Fruit fly (Drosophila melanogaster) whole organism, wandering third instar larva: ENCODE measurements around the gene CG32022.

Source experiments
- Mio ChIP-seq: sonication (Bioruptor generic); optimal IDR thresholded peaks from 2 replicates; lab custom pipeline; 2016; ENCODE audit warnings: missing biosample characterization, missing genetic modification characterization
- Sp1 ChIP-seq: fragments of 200-800 bp; sonication (Bioruptor generic); optimal IDR thresholded peaks from 3 replicates; lab custom pipeline; 2019; ENCODE audit warnings: missing biosample characterization, mild to moderate bottlenecking, missing genetic modification characterization, moderate library complexity
- Vsx2 ChIP-seq: fragments of 200-300, 225-300 bp; sonication (Bioruptor generic); optimal IDR thresholded peaks from 2 replicates; lab custom pipeline; 2018; ENCODE audit warnings: missing biosample characterization, missing genetic modification characterization; ENCODE audit not compliant: partially characterized antibody
- lola ChIP-seq: fragments of >200 bp; optimal IDR thresholded peaks from 2 replicates; lab custom pipeline; 2017; ENCODE audit warnings: missing biosample characterization, missing genetic modification characterization
- rgr ChIP-seq: fragments of 200-800 bp; sonication (Bioruptor generic); optimal IDR thresholded peaks from 3 replicates; lab custom pipeline; 2016; ENCODE audit warnings: missing biosample characterization, mild to moderate bottlenecking, missing genetic modification characterization

DNA sequence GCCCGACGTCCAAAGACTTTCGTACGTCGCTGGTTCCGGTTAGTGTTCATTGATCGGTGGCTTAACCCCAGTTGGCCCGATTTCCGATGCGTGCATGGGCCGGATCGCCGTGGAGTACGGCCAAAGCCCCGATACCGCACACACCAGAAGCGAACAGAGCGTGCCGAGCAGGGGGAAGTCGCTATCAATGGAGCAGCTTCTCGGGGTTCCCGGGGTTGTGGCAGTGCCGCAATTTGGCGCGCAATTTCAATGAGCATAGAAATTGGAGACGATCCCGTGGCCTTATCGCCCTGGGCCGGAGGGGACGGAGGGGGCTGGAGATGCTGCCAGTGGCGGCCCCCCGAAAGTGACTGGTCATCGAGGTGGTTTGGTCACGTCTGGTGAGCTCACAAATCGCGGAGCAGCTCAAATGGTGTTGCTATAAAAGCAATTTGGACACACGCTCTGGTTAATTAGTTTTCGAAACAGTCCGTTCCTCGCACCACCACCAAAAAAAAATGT, 10.5 kb upstream of the CG32022 start, which contains the start of gene Cp16:
- no peak for TF ChIP-seq Sp1 (GFP tag; lab: Kevin White, UChicago)
- no peak for TF ChIP-seq rgr (GFP tag; lab: Kevin White, UChicago)
- TF ChIP-seq Vsx2 (GFP tag; lab: Kevin White, UChicago): no peak
- TF ChIP-seq lola (GFP tag; lab: Kevin White, UChicago): no peak
- no peak for TF ChIP-seq Mio
